Worm (Caenorhabditis elegans) whole organism, mixed stage, embryonic: ENCODE data around the gene T26C5.4.

Experiments used
- M03D4.4 ChIP-seq: sonication (generic microtip); optimal IDR thresholded peaks from 2 replicates; lab custom pipeline; 2017; ENCODE audit warnings: mild to moderate bottlenecking, missing genetic modification characterization, missing compliant biosample characterization
- bed-3 ChIP-seq: fragments of 200-800 bp; sonication (Bioruptor generic); optimal IDR thresholded peaks from 3 replicates; lab custom pipeline; 2018; ENCODE audit warnings: mild to moderate bottlenecking, missing genetic modification characterization, moderate library complexity, missing compliant biosample characterization
- blmp-1 ChIP-seq: fragments of 150-350 bp; optimal IDR thresholded peaks from 2 replicates; lab custom pipeline; 2014; ENCODE audit warnings: missing biosample characterization, missing genetic modification characterization
- ceh-39 ChIP-seq: fragments of 150-350 bp; optimal IDR thresholded peaks from 2 replicates; lab custom pipeline; 2014; ENCODE audit warnings: missing biosample characterization, missing genetic modification characterization
- ceh-43 ChIP-seq: fragments of 200-800 bp; sonication (Bioruptor generic); optimal IDR thresholded peaks from 2 replicates; lab custom pipeline; 2018; ENCODE audit warnings: mild to moderate bottlenecking, missing genetic modification characterization, moderate library complexity, missing compliant biosample characterization
- ceh-83 ChIP-seq: fragments of 200-800 bp; sonication (Bioruptor generic); optimal IDR thresholded peaks from 2 replicates; lab custom pipeline; 2018; ENCODE audit warnings: mild to moderate bottlenecking, missing genetic modification characterization, missing compliant biosample characterization
- ces-1 ChIP-seq: fragments of 150-350 bp; optimal IDR thresholded peaks from 2 replicates; lab custom pipeline; 2014; ENCODE audit warnings: missing biosample characterization, missing genetic modification reagents, missing genetic modification characterization
- cnd-1 ChIP-seq: fragments of 200-800 bp; sonication (Bioruptor generic); optimal IDR thresholded peaks from 2 replicates; lab custom pipeline; 2018; ENCODE audit warnings: mild to moderate bottlenecking, missing genetic modification characterization, missing compliant biosample characterization
- drap-1 ChIP-seq: fragments of 200-800 bp; sonication (Bioruptor generic); optimal IDR thresholded peaks from 3 replicates; lab custom pipeline; 2018; ENCODE audit warnings: mild to moderate bottlenecking, missing genetic modification characterization, missing compliant biosample characterization
- elt-1 ChIP-seq: sonication (generic microtip); optimal IDR thresholded peaks from 2 replicates; lab custom pipeline; 2017; ENCODE audit warnings: missing genetic modification characterization, mild to moderate bottlenecking, missing compliant biosample characterization, antibody characterized with exemption, moderate library complexity, borderline replicate concordance; ENCODE audit not compliant: insufficient read depth
- elt-3 ChIP-seq: fragments of 150-350 bp; optimal IDR thresholded peaks from 2 replicates; lab custom pipeline; 2014; ENCODE audit warnings: missing biosample characterization, missing genetic modification characterization
- flh-1 ChIP-seq: fragments of 200-800 bp; sonication (Bioruptor generic); optimal IDR thresholded peaks from 2 replicates; lab custom pipeline; 2018; ENCODE audit warnings: mild to moderate bottlenecking, missing genetic modification characterization, moderate library complexity, missing compliant biosample characterization
- ham-2 ChIP-seq: fragments of 200-800 bp; sonication (Bioruptor generic); optimal IDR thresholded peaks from 2 replicates; lab custom pipeline; 2018; ENCODE audit warnings: mild to moderate bottlenecking, missing genetic modification characterization, missing compliant biosample characterization
- hlh-1 ChIP-seq: fragments of 150-350 bp; optimal IDR thresholded peaks from 2 replicates; lab custom pipeline; 2014; ENCODE audit warnings: missing biosample characterization, missing genetic modification reagents, missing genetic modification characterization
- lin-13 ChIP-seq: fragments of 150-350 bp; optimal IDR thresholded peaks from 2 replicates; lab custom pipeline; 2014; ENCODE audit warnings: missing biosample characterization, missing genetic modification characterization
- lin-32 ChIP-seq: fragments of 200-800 bp; sonication (Bioruptor generic); optimal IDR thresholded peaks from 2 replicates; lab custom pipeline; 2018; ENCODE audit warnings: mild to moderate bottlenecking, missing genetic modification characterization, missing compliant biosample characterization
- lsy-2 ChIP-seq: fragments of 150-350 bp; optimal IDR thresholded peaks from 2 replicates; lab custom pipeline; 2014; ENCODE audit warnings: missing biosample characterization, missing genetic modification characterization
- mab-5 ChIP-seq: fragments of 150-350 bp; optimal IDR thresholded peaks from 2 replicates; lab custom pipeline; 2014; ENCODE audit warnings: missing biosample characterization, missing genetic modification characterization
- mep-1 ChIP-seq: fragments of 150-350 bp; optimal IDR thresholded peaks from 2 replicates; lab custom pipeline; 2017; ENCODE audit warnings: missing biosample characterization, missing genetic modification reagents, missing genetic modification characterization, inconsistent platforms
- mls-2 ChIP-seq: sonication (generic microtip); optimal IDR thresholded peaks from 2 replicates; lab custom pipeline; 2016; ENCODE audit warnings: mild to moderate bottlenecking, missing genetic modification characterization, moderate library complexity, missing compliant biosample characterization
- nhr-12 ChIP-seq: fragments of 150-350 bp; optimal IDR thresholded peaks from 2 replicates; lab custom pipeline; 2014; ENCODE audit warnings: missing biosample characterization, missing genetic modification characterization
- nhr-2 ChIP-seq: fragments of 150-350 bp; optimal IDR thresholded peaks from 2 replicates; lab custom pipeline; 2014; ENCODE audit warnings: missing biosample characterization, missing genetic modification characterization
- nhr-237 ChIP-seq: fragments of 150-350 bp; optimal IDR thresholded peaks from 2 replicates; lab custom pipeline; 2014; ENCODE audit warnings: missing biosample characterization, missing genetic modification characterization
- sptf-1 ChIP-seq: sonication (generic microtip); optimal IDR thresholded peaks from 2 replicates; lab custom pipeline; 2017; ENCODE audit warnings: mild to moderate bottlenecking, missing genetic modification characterization, moderate library complexity, missing compliant biosample characterization
- tbx-8 ChIP-seq: fragments of 200-800 bp; sonication (Bioruptor generic); optimal IDR thresholded peaks from 2 replicates; lab custom pipeline; 2018; ENCODE audit warnings: mild to moderate bottlenecking, missing genetic modification characterization, moderate library complexity, missing compliant biosample characterization
- unc-120 ChIP-seq: sonication (generic microtip); optimal IDR thresholded peaks from 2 replicates; lab custom pipeline; 2017; ENCODE audit warnings: missing genetic modification characterization, missing compliant biosample characterization; ENCODE audit not compliant: poor library complexity, severe bottlenecking
- unc-39 ChIP-seq: fragments of 150-350 bp; optimal IDR thresholded peaks from 2 replicates; lab custom pipeline; 2014; ENCODE audit warnings: missing biosample characterization, missing genetic modification characterization
- unc-62 ChIP-seq: fragments of 150-350 bp; optimal IDR thresholded peaks from 2 replicates; lab custom pipeline; 2014; ENCODE audit warnings: missing biosample characterization, missing genetic modification reagents, missing genetic modification characterization
- zip-8 ChIP-seq: fragments of 150-350 bp; optimal IDR thresholded peaks from 2 replicates; lab custom pipeline; 2014; ENCODE audit warnings: missing biosample characterization, missing genetic modification characterization
- ztf-11 ChIP-seq: fragments of 150-350 bp; optimal IDR thresholded peaks from 2 replicates; lab custom pipeline; 2014; ENCODE audit warnings: missing biosample characterization, missing genetic modification characterization

T26C5.4 gene

DNA sequence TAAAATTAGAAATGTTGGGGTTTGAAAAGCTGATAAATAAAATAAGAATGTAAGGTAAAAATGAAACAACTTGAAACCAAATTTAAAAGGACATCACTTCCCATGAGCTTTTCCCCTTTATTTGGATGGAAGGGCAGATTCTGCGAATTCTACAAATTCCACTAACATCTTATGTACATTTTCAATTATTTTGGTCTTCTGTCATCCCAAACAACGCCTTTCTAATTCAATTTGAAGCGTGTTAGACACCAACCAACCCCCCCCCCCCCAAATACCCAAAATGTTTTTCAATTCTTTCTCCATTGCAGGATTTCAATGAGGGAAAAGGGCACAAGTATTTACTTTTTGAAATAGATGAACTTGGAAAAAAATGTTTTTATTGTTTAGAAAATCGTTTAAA is 15.4 kb upstream of the T26C5.4 start:
- TF ChIP-seq hlh-1 (tag; lab: Kevin White, UChicago) (no peak), ces-1 (GFP tag; lab: Kevin White, UChicago) (peak; percentile 81), nhr-237 (tag; lab: Kevin White, UChicago) (no peak)

DNA sequence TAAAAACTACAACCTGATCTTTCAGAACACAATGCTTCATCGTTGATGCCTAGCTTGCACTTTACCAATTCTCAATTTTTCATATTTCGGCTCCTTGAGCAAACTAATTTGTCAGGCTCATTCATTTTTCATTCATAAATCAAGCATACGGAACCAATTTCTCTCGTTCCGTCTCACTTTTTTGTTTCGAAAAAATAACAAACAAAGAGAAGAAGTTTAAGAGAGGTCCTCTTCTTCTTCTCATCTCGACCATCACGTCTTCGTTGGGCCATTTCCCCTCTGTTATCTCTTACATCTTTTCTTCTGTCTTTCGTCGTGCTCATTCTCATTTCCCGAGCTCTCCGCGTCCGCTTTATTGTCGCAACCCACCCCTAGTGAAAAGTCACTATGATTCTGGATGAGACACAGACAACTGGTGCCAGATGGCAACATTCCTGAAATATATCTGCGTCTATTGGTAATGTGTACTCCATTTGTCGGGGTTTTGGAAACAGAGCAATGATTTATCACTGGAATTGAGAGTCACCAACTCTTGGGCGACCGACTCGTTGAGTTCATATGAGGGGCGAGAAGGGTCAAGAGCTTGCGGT is 14.5 kb upstream of the T26C5.4 start:
- TF ChIP-seq hlh-1 (tag; lab: Kevin White, UChicago) (peak; percentile 79), tbx-8 (no peak), nhr-12 (tag; lab: Kevin White, UChicago) (no peak), ztf-11 (tag; lab: Kevin White, UChicago) (no peak), unc-62 (GFP tag; lab: Kevin White, UChicago) (peak; percentile 86), ces-1 (GFP tag; lab: Kevin White, UChicago) (peak; percentile 16), ceh-83 (GFP tag; lab: Kevin White, UChicago) (no peak), lsy-2 (no peak), unc-120 (peak; percentile 66), elt-3 (tag; lab: Kevin White, UChicago) (no peak), ceh-39 (tag; lab: Kevin White, UChicago) (no peak), lin-13 (tag; lab: Kevin White, UChicago) (no peak), ham-2 (no peak), drap-1 (no peak), lin-32 (peak; percentile 70), flh-1 (GFP tag; lab: Kevin White, UChicago) (no peak), mab-5 (tag; lab: Kevin White, UChicago) (peak; percentile 90), cnd-1 (peak; percentile 39), mls-2 (tag; lab: Kevin White, UChicago) (no peak), zip-8 (tag; lab: Kevin White, UChicago) (no peak)

DNA sequence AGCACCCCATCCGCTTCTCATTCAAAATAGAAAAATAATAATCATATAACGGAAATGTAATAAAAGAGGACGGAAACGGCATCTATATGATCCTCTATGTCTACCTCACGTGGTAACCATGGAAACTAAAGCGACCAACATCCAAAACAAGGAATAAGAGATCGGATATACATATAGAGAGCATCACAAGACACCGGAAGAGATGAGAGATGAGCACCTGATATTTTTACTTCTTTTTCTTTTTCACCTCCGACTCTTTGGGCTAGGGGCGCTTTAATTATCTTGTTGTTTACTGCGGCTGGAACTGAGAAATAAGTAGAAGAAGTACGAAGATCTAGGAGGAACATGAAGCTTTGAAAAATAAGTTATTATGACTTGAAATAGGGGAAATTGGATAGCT is 13.5 kb upstream of the T26C5.4 start:
- TF ChIP-seq blmp-1 = no peak
- no peak for TF ChIP-seq ham-2
- no peak for TF ChIP-seq elt-3 (tag; lab: Kevin White, UChicago)
- TF ChIP-seq ztf-11 (tag; lab: Kevin White, UChicago) = no peak
- peak; percentile 24 for TF ChIP-seq unc-120
- peak; percentile 6 for TF ChIP-seq ces-1 (GFP tag; lab: Kevin White, UChicago)
- TF ChIP-seq zip-8 (tag; lab: Kevin White, UChicago) = no peak
- no peak for TF ChIP-seq sptf-1 (tag; lab: Kevin White, UChicago)
- TF ChIP-seq hlh-1 (tag; lab: Kevin White, UChicago) = no peak

DNA sequence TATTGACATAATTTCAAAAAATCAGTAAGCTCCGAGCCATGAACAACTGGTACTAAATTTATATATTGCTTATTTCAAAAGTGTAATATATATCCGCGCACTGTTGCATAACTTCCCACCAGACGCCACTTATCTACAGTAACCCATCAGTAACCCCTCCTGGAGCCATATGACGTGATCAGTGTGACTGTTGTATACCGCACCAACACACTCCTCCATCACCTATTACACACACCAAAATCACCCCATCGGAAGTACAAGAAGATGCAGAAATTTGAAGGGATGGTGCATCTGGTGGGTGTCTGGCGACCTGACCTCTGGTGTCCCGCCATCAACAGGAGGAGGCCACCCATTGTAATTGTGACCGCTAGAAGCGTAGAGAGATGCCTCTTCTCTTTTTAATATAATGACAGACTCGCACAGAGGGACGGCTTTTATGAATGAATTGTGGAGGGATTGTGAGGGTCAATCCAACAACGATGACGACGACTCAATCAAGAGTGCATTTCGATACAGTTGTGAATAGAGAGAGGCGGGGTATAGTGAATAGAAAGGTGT is 12.6 kb upstream of the T26C5.4 start:
- TF ChIP-seq M03D4.4 (tag; lab: Kevin White, UChicago) (peak; percentile 56), unc-62 (GFP tag; lab: Kevin White, UChicago) (peak; percentile 59), lsy-2 (no peak), cnd-1 (peak; percentile 67), ceh-43 (GFP tag; lab: Kevin White, UChicago) (no peak), elt-1 (tag; lab: Kevin White, UChicago) (no peak), sptf-1 (tag; lab: Kevin White, UChicago) (peak; percentile 24), mls-2 (tag; lab: Kevin White, UChicago) (peak; percentile 49), nhr-2 (tag; lab: Kevin White, UChicago) (peak; percentile 90), hlh-1 (tag; lab: Kevin White, UChicago) (peak; percentile 96), tbx-8 (peak; percentile 61), lin-13 (tag; lab: Kevin White, UChicago) (peak; percentile 3), mep-1 (tag; lab: Kevin White, UChicago) (no peak), unc-120 (no peak), lin-32 (peak; percentile 32)

DNA sequence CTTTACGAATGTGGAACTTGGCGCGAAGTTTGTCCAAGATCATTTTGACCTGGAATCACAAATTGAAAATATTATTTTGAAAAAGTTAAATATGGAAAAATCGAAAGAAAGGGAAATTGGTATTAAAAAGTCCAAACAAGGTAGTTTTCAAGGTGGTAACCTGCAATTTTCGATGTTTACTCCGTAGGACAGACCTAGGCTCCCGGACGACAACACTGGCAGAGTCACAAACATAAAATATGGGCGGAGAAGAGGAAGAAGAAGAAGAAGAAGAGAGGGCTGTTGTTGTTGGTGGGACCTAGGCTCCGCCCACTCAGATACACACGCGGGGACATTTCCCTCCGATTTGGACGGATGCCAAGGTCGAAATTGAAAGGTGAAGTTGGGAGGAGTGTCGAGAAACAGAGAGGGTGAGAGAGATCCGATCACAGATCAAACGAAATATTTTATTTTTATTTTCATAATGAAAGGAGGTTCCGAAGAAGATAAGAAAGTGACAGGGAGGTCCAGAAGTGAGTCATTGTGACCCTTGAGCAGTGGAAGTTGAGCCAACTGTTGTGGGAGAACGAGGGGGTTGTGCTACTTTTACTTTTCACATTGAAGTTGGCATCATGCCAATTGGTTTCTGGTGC is 11.7 kb upstream of the T26C5.4 start, which contains the start of gene aqp-2:
Gene aqp-2 (minus strand): TSS at position 51 of the 632 bp plus-strand sequence.
- TF ChIP-seq flh-1 (GFP tag; lab: Kevin White, UChicago) = no peak
- no peak for TF ChIP-seq drap-1
- no peak for TF ChIP-seq unc-39 (tag; lab: Kevin White, UChicago)
- TF ChIP-seq unc-120 = peak; percentile 45
- TF ChIP-seq hlh-1 (tag; lab: Kevin White, UChicago) = peak; percentile 72
- TF ChIP-seq bed-3 = no peak
- no peak for TF ChIP-seq elt-3 (tag; lab: Kevin White, UChicago)
- TF ChIP-seq lin-32 = no peak
- peak; percentile 51 for TF ChIP-seq blmp-1
- peak; percentile 88 for TF ChIP-seq unc-62 (GFP tag; lab: Kevin White, UChicago)
- TF ChIP-seq tbx-8 = no peak
- TF ChIP-seq mep-1 (tag; lab: Kevin White, UChicago) = peak; percentile 25
- TF ChIP-seq lsy-2 = no peak
- TF ChIP-seq ceh-39 (tag; lab: Kevin White, UChicago) = no peak
- TF ChIP-seq mls-2 (tag; lab: Kevin White, UChicago) = no peak
- TF ChIP-seq cnd-1 = no peak
- TF ChIP-seq, all 35 proteins: peak for 5
